Worm (Caenorhabditis elegans): Measurements from ENCODE around the gene C28A5.2.
"Not testable (repeated sequence)": the region's sequence is repeated elsewhere in the genome, so short reads cannot be mapped to it uniquely, and the experiment has no call there.

The C28A5.2 gene

DNA sequence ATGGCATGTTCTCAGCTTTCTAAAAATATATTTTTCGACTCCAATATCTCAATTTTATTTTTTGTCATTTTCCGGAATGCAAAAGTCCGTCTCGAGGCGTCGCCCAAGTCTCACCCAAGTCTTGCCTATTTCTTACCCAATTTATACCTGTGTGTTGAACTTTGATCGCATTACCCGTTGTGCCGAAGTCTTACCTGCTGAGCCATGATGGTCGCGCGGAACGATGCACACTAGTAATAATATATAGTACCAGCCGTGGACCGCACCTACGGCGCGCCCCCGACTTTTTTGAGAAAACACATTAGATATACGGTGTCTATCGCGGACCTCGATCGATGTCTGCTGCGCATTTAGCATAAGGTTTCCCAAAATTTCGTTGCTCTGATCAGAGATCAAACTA, 45.0 kb upstream of the C28A5.2 start:
- TF ChIP-seq pbrm-1 (GFP tag; IDR thresholded peaks at IDR 0.05) (peak; percentile 80), tbp1 (GFP tag; optimal IDR thresholded peaks at IDR 0.05) (peak; percentile 77), snpc-4 (tag; optimal IDR thresholded peaks at IDR 0.05) (peak in 2 of 4 experiments; percentile 46 to 82), attf-6 (GFP tag; IDR thresholded peaks at IDR 0.05) (0 out of 2 replicates have a peak, but pooled peaks have one; percentile 74), D2030.7 (GFP tag; IDR thresholded peaks at IDR 0.05) (peak; percentile 54), hmg-1.2 (GFP tag; IDR thresholded peaks at IDR 0.05) (peak; percentile 76), Y95B8A.8 (GFP tag; IDR thresholded peaks at IDR 0.05) (0 out of 2 replicates have a peak, but pooled peaks have one; percentile 28), hsf-1 (GFP tag; IDR thresholded peaks at IDR 0.05) (0 out of 2 replicates have a peak, but pooled peaks have one; percentile 27), B0261.1 (tag; optimal IDR thresholded peaks at IDR 0.05) (peak; percentile 31), ceh-58 (GFP tag; IDR thresholded peaks at IDR 0.05) (0 out of 2 replicates have a peak, but pooled peaks have one; percentile 34), madf-6 (GFP tag; IDR thresholded peaks at IDR 0.05) (peak; percentile 53), cebp-2 (GFP tag; IDR thresholded peaks at IDR 0.05) (0 out of 2 replicates have a peak, but pooled peaks have one; percentile 50), rpc-1 (tag; optimal IDR thresholded peaks at IDR 0.05) (peak; percentile 60)
- TF ChIP-seq snpc-4 (GFP tag; optimal IDR thresholded peaks at IDR 0.05); rpc-1 (optimal IDR thresholded peaks at IDR 0.05): not testable (repeated sequence)

DNA sequence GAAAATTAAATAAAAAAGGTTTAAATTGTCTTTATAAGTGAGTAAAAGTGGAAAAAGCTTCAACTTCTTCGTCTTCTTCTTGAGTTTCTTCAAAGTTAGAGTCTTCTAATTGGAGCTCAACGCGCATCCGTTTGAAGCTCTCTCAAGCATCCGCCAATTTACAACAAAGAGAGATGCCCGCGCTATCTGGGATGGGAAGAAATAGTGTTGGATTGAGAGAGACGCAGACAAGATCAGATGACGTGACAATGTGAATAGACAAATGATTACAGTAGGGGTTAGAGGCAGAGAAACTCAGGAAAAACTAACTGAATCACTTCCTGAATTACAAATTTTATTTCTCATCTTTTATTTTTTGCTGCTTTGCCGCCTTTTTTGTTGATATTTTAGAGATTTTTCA, 43.6 kb upstream of the C28A5.2 start:
- TF ChIP-seq tlf-1 (GFP tag; optimal IDR thresholded peaks at IDR 0.05) (no peak), hmg-1.2 (GFP tag; IDR thresholded peaks at IDR 0.05) (peak; percentile 75)

DNA sequence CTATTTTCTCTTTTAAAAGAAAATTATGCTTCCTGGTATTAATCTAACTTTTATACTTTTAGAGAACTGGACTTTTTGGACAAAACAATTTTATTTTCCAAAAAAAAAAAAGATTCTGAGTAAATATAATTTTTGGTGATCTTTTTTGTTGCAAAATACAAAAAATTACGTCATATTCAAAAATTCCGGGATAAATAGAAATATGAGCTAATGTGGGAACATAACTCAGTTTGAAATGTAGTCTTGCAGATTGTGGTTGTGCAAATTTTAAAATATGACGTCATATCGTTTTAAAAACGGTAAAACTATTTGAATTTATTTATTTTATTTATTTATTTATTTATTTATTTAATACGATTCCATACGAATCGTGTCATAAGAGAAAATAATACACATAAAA, 42.4 kb upstream of the C28A5.2 start:
- TF ChIP-seq sdz-38 (tag; optimal IDR thresholded peaks at IDR 0.05) (no peak), cebp-1 (GFP tag; IDR thresholded peaks at IDR 0.05) (no peak), cebp-1 (tag; optimal IDR thresholded peaks at IDR 0.05) (no peak), rpc-1 (optimal IDR thresholded peaks at IDR 0.05) (no peak), rpc-1 (tag; optimal IDR thresholded peaks at IDR 0.05) (no peak), hmg-20 (GFP tag; IDR thresholded peaks at IDR 0.05) (no peak)

DNA sequence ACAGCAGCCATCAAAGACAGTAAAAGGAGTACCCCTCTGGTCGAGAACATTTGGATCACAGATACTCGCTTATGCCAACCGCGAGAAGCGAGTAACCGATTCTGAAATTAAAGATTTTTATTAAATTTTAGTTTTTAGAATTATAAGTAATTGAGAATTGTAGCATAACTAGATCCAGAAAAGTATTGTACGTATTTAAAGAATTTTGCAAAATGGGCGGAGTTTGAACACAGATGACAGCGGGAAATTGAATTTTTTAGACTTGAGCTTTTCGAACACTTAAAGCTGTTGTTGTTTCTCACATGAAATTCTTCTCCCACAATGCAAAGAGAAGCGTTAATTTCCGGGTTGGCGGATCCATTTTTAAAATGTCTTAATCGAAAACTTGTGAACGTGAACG, 38.1 kb upstream of the C28A5.2 start, which contains the start of gene ins-17:
TSS of gene ins-17 (minus strand) at position 101 of the 400 bp plus-strand sequence.
- TF ChIP-seq egl-44 (GFP tag; IDR thresholded peaks at IDR 0.05), result no peak
- TF ChIP-seq F23B12.7 (tag; optimal IDR thresholded peaks at IDR 0.05; ENCODE audit: insufficient read depth), result no peak
- no peak for TF ChIP-seq hsf-1 (GFP tag; IDR thresholded peaks at IDR 0.05)
- no peak for TF ChIP-seq nhr-179 (tag; optimal IDR thresholded peaks at IDR 0.05)
- no peak for TF ChIP-seq zim-3 (tag; optimal IDR thresholded peaks at IDR 0.05)
- no peak for TF ChIP-seq die-1 (tag; optimal IDR thresholded peaks at IDR 0.05)
- TF ChIP-seq atf-7 (tag; optimal IDR thresholded peaks at IDR 0.05), result no peak

DNA sequence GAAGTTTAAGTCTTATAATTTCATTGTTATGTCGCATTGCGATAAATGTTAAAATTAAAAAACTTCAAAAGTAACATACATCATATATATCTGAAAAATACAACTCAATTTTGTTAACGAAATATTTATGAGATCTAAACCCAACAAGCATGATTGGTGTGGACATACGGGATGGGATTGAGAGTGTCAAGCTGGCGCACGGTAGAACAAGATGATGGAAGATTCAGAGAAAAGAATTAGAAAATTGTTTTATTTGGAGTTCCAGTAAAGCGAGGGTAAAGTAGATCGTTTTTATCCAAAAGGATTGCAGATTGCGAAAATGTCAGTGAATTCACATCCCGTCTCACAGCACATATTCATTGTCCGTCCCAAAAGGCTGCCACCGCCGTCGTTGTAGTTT, 37.5 kb upstream of the C28A5.2 start:
- TF ChIP-seq attf-5 (GFP tag; optimal IDR thresholded peaks at IDR 0.05) (peak; percentile 23), ztf-18 (tag; optimal IDR thresholded peaks at IDR 0.05) (no peak), F33H1.4 (GFP tag; IDR thresholded peaks at IDR 0.05) (no peak), B0019.2 (GFP tag; conservative IDR thresholded peaks at IDR 0.05) (no peak), athp-1 (tag; optimal IDR thresholded peaks at IDR 0.05) (no peak), die-1 (tag; optimal IDR thresholded peaks at IDR 0.05) (no peak), lir-1 (GFP tag; conservative IDR thresholded peaks at IDR 0.05) (no peak), repo-1 (tag; optimal IDR thresholded peaks at IDR 0.05) (no peak), T26A5.8 (tag; optimal IDR thresholded peaks at IDR 0.05) (no peak), dpff-1 (tag; optimal IDR thresholded peaks at IDR 0.05) (no peak), rpc-1 (optimal IDR thresholded peaks at IDR 0.05) (no peak), rpc-1 (tag; optimal IDR thresholded peaks at IDR 0.05) (no peak), ama-1 (optimal IDR thresholded peaks at IDR 0.05) (no peak), ama-1 (GFP tag; optimal IDR thresholded peaks at IDR 0.05) (peak in 1 of 2 experiments; percentile 78), egl-44 (GFP tag; IDR thresholded peaks at IDR 0.05) (0 out of 2 replicates have a peak, but pooled peaks have one; percentile 43), snpc-1.1 (tag; optimal IDR thresholded peaks at IDR 0.05; ENCODE audit: insufficient read depth) (no peak), madf-3 (GFP tag; IDR thresholded peaks at IDR 0.05) (no peak; the same call in 1 of the 2 replicates), madf-10 (tag; optimal IDR thresholded peaks at IDR 0.05) (no peak), ztf-25 (GFP tag; IDR thresholded peaks at IDR 0.05) (no peak), snpc-4 (GFP tag; optimal IDR thresholded peaks at IDR 0.05) (no peak), snpc-4 (tag; optimal IDR thresholded peaks at IDR 0.05) (no peak), F39B2.1 (GFP tag; IDR thresholded peaks at IDR 0.05) (no peak), rec-8 (tag; optimal IDR thresholded peaks at IDR 0.05) (peak in 1 of 2 experiments; percentile 19)
